Fruit fly (Drosophila melanogaster) whole organism: ENCODE results near the gene Lamtor3.

Experiments
- CG8478 ChIP-seq: fragments of >200 bp; optimal IDR thresholded peaks from 2 replicates; lab custom pipeline; 2018; ENCODE audit warnings: inconsistent platforms
- Dll ChIP-seq: fragments of >200 bp; optimal IDR thresholded peaks from 2 replicates; lab custom pipeline; 2017
- pan ChIP-seq: fragments of >200 bp; optimal IDR thresholded peaks from 2 replicates; lab custom pipeline; 2017
- psq ChIP-seq: fragments of >200 bp; optimal IDR thresholded peaks from 2 replicates; lab custom pipeline; 2017

DNA sequence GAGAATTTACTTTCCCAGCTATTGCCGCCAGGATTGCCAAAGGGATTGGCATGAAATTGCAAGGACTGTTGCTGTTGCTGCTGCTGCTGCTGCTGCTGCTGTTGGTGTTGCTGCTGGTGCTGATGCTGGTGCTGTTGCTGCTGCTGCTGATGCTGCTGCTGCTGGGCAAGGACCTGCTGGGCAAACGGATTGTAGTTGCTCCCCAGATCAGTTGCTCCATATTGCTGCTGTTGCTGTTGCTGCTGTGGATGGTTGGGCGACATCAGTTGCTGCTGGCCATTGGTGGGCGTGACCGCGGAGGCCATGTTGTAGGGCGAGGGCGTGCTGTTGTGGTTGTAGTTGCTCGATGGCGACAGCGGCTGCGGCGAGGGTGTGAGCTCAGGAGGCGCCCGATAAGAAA is 43.4 kb upstream of the Lamtor3 start:
- TF ChIP-seq Dll (lab: Kevin White, UChicago): no peak
- no peak for TF ChIP-seq psq (lab: Kevin White, UChicago)
- no peak for TF ChIP-seq CG8478 (lab: Kevin White, UChicago)
- no peak for TF ChIP-seq pan
